Worm (Caenorhabditis elegans): Measurements from ENCODE around the gene srh-237.

The srh-237 gene

DNA sequence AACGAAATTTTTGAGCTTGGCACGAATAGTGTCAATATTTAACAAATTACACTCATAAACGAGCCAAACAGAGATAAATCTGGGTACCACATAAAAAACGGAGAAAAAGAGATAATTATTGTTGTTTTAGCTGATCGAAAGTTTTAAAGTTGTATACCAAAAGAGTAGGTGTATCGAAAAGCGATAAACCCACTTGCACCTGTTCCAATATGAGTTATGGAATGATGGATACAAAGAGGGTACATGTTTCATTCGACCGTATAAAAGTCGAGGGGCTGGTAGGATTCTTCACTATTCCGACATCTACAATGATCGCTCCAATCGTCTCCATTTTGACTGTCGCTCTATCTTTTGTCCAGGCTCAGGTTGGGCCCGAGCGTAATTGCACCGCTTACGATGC is 2.1 kb downstream of the srh-237 start, which contains the start of gene ZK218.1:
Gene ZK218.1 (plus strand): TSS at position 301 of the 400 bp plus-strand sequence.
- TF ChIP-seq W03F9.2 (tag; optimal IDR thresholded peaks at IDR 0.05) = no peak
- TF ChIP-seq him-1 (tag; optimal IDR thresholded peaks at IDR 0.05) = no peak
- no peak for TF ChIP-seq dao-5 (tag; optimal IDR thresholded peaks at IDR 0.05)

- TF ChIP-seq W03F9.2 (tag; optimal IDR thresholded peaks at IDR 0.05) = no peak
Measured at ce11 chrV:17094568-17094967, 4.4 kb downstream of the srh-237 start.

DNA sequence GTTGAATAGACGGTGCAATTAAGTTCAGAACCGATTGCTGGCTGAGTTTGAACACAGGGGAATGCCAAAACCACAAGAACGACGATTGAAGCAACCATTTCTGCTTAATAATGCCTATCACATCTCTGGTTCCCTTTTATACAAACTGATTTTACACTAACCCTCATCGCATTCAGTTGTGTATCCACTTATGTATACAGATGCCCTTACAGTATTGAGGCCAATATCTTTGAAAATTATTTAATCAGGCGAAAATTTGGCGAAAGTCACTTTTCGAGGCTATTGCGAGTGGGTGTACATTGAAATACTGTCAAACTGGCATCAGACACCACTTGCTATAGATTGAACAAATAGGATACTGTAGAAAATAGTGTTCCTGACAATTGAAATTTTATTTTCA is 8.5 kb downstream of the srh-237 start, which contains the start of the genes ZK218.3 and ZK218.4:
Gene ZK218.3 (minus strand): TSS at position 101 of the 400 bp plus-strand sequence.
Gene ZK218.4 (plus strand): TSS at position 186 of the 400 bp plus-strand sequence.
- no peak for TF ChIP-seq him-1 (tag; optimal IDR thresholded peaks at IDR 0.05)
- no peak for TF ChIP-seq W03F9.2 (tag; optimal IDR thresholded peaks at IDR 0.05)
- no peak for TF ChIP-seq dao-5 (tag; optimal IDR thresholded peaks at IDR 0.05)

DNA sequence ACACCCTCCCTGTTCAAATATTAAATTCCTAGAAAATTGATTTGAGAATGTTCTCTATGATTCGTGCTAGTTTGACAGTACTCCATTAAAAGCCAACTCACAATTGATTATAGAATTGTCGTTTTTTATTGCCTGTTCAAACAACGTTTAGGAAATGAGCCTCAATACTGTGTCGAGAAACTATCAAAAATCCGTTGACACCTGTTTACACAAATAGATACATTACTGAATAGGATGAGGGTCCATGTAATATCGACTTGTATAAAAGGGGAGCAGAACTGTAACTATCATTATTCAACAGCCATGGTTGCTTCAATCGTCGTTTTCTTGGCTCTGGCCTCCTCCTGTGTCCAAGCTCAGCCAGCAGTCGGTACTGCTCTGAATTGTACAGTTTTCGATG is 10.7 kb downstream of the srh-237 start, which contains the start of gene ZK218.5:
Gene ZK218.5 (plus strand): TSS at position 301 of the 400 bp plus-strand sequence.
- TF ChIP-seq W03F9.2 (tag; optimal IDR thresholded peaks at IDR 0.05) = no peak
- TF ChIP-seq him-1 (tag; optimal IDR thresholded peaks at IDR 0.05) = no peak
- no peak for TF ChIP-seq dao-5 (tag; optimal IDR thresholded peaks at IDR 0.05)

- no peak for TF ChIP-seq dao-5 (tag; optimal IDR thresholded peaks at IDR 0.05)
- TF ChIP-seq W03F9.2 (tag; optimal IDR thresholded peaks at IDR 0.05) = no peak
- TF ChIP-seq him-1 (tag; optimal IDR thresholded peaks at IDR 0.05) = no peak
Measured at ce11 chrV:17104527-17104926, 14.3 kb downstream of the srh-237 start, which contains the start of gene nhr-248. TSS of gene nhr-248 (minus strand) at chrV:17104627.

DNA sequence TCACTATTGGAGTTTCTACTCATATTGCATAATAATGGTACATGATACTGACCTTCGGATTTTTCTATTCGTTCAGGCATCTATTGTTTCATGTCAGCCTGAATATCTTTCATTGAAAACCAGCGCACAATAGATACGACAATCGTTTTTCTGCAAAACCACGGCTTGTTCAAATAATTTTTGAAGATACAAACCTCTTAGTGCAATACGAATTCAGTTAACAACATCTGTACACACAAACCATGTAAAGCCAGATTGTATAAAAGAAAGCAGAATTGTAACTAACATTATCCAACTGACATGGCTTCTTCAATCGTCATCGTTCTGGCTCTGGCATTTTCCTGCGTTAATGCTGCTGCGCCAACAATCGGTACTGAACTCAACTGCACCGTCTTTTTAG is 15.3 kb downstream of the srh-237 start, which contains the start of gene ZK218.7:
Gene ZK218.7 (plus strand): TSS at position 301 of the 400 bp plus-strand sequence.
- TF ChIP-seq W03F9.2 (tag; optimal IDR thresholded peaks at IDR 0.05) = no peak
- no peak for TF ChIP-seq him-1 (tag; optimal IDR thresholded peaks at IDR 0.05)
- no peak for TF ChIP-seq dao-5 (tag; optimal IDR thresholded peaks at IDR 0.05)

DNA sequence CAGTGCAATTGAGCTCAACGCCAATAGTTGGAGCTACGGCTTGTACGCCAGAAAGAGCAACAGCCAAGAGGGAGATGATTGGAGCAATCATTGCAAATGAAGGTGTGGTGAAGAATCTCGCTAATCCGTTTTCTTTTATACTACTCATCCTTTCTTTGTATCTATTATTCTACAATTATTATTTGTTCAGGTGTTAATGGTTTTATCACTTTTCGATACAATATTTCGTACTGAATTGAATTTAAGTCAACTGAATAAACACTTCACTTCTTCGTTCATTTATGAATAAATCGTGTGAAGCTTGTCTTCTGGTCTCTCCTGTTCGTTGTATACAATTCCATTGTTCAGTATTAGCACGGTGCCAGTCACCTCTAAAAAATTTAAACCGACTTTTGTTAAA is 18.1 kb downstream of the srh-237 start, which contains the start of gene ZK218.11:
Gene ZK218.11 (minus strand): TSS at position 101 of the 400 bp plus-strand sequence.
- no peak for TF ChIP-seq dao-5 (tag; optimal IDR thresholded peaks at IDR 0.05)
- TF ChIP-seq him-1 (tag; optimal IDR thresholded peaks at IDR 0.05) = no peak
- TF ChIP-seq W03F9.2 (tag; optimal IDR thresholded peaks at IDR 0.05) = no peak

All from whole organism, L4/young adult.